Worm (Caenorhabditis elegans): ENCODE measurements around the gene gtf-2A2.
A peak's percentile ranks its signal among the peaks of the same experiment; 100 is the strongest.

The gtf-2A2 gene

DNA sequence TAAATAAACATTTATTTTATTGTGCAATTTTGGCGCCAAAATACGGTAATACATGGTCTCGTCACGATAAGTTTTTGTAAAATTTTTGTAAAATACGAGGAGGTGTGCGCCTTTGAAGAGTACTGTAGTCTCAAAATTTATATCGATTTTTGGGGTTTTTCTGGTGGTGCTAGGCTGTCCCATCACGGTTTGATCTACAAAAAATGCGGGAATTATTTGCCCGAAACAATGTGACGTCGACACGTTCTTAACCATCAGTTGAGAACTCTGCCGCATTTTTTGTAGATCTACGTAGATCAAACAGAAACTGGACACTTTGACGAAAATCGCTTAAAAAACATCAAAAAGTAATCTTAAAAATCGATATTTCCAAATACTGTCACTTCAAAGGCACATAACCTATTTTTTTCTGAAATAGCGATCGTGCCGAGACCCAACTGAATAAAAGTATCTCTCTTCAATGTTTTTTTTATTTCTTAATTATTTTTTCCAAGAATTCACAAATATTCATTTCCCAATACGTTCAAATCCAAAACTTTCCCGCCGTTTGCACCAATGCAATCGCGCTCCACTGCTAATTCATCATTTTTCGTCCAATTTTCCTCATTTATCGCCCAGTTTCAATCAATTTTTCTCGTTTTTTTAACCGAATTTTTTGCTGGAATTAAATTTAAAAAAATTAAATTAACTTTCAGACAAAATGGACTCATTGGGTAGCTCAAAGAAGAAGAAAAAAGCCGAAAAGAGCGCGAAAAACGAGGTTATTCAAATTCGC lies 1.5 kb downstream of the gtf-2A2 start, which contains the start of gene pqn-80 (continued):
- peak; percentile 21 for TF ChIP-seq egl-13 (tag; optimal IDR thresholded peaks at IDR 0.05)
- TF ChIP-seq grh-1 (GFP tag; IDR thresholded peaks at IDR 0.05) = no peak
- no peak for TF ChIP-seq fkh-10 (GFP tag; optimal IDR thresholded peaks at IDR 0.05)
- peak; percentile 16 for TF ChIP-seq fkh-4 (tag; optimal IDR thresholded peaks at IDR 0.05; ENCODE audit: borderline replicate concordance)
- peak; percentile 56 for TF ChIP-seq swsn-7 (tag; optimal IDR thresholded peaks at IDR 0.05)
- TF ChIP-seq dpl-1 (GFP tag; optimal IDR thresholded peaks at IDR 0.05) = peak; percentile 93 to 96 (median 95)
- no peak for TF ChIP-seq sup-37 (GFP tag; optimal IDR thresholded peaks at IDR 0.05)
- peak; percentile 23 for TF ChIP-seq ztf-4 (tag; optimal IDR thresholded peaks at IDR 0.05)
- peak; percentile 80 for TF ChIP-seq nhr-71 (tag; optimal IDR thresholded peaks at IDR 0.05)
- peak; percentile 18 for TF ChIP-seq irx-1 (tag; optimal IDR thresholded peaks at IDR 0.05)
- TF ChIP-seq vab-15 (tag; optimal IDR thresholded peaks at IDR 0.05) = no peak
- TF ChIP-seq nhr-11 (tag; optimal IDR thresholded peaks at IDR 0.05) = no peak
- TF ChIP-seq mef-2 (tag; optimal IDR thresholded peaks at IDR 0.05) = no peak
- peak; percentile 8 for TF ChIP-seq jun-1 (tag; optimal IDR thresholded peaks at IDR 0.05)
- TF ChIP-seq unc-98 (GFP tag; IDR thresholded peaks at IDR 0.05) = no peak
- peak; percentile 64 for TF ChIP-seq nhr-20 (tag; optimal IDR thresholded peaks at IDR 0.05)
- no peak for TF ChIP-seq lir-3 (tag; optimal IDR thresholded peaks at IDR 0.05; ENCODE audit: poor library complexity)
- TF ChIP-seq lin-15B (tag; optimal IDR thresholded peaks at IDR 0.05) = peak; percentile 32
- peak; percentile 36 for TF ChIP-seq skn-1 (tag; optimal IDR thresholded peaks at IDR 0.05)
- peak; percentile 42 for TF ChIP-seq F16B12.6 (tag; optimal IDR thresholded peaks at IDR 0.05)
- peak; percentile 6 for TF ChIP-seq lin-13 (GFP tag; optimal IDR thresholded peaks at IDR 0.05)
- peak; percentile 69 to 85 for TF ChIP-seq lsy-2 (tag; optimal IDR thresholded peaks at IDR 0.05)
- TF ChIP-seq pax-3 (tag; optimal IDR thresholded peaks at IDR 0.05) = no peak
- TF ChIP-seq xbp-1 (tag; optimal IDR thresholded peaks at IDR 0.05) = peak; percentile 42
- TF ChIP-seq lin-39 (tag; optimal IDR thresholded peaks at IDR 0.05) = peak; percentile 48
- no peak for TF ChIP-seq lin-14 (GFP tag; optimal IDR thresholded peaks at IDR 0.05)
- TF ChIP-seq tlp-1 (tag; optimal IDR thresholded peaks at IDR 0.05) = no peak
- peak; percentile 75 for TF ChIP-seq nhr-47 (tag; optimal IDR thresholded peaks at IDR 0.05)
- peak; percentile 44 for TF ChIP-seq fkh-8 (tag; optimal IDR thresholded peaks at IDR 0.05)
- peak; percentile 62 for TF ChIP-seq tbx-2 (tag; optimal IDR thresholded peaks at IDR 0.05)
- TF ChIP-seq pqm-1 (tag; optimal IDR thresholded peaks at IDR 0.05) = no peak
- no peak for TF ChIP-seq C04F5.9 (tag; optimal IDR thresholded peaks at IDR 0.05)
- TF ChIP-seq hpl-2 (GFP tag; optimal IDR thresholded peaks at IDR 0.05) = no peak

DNA sequence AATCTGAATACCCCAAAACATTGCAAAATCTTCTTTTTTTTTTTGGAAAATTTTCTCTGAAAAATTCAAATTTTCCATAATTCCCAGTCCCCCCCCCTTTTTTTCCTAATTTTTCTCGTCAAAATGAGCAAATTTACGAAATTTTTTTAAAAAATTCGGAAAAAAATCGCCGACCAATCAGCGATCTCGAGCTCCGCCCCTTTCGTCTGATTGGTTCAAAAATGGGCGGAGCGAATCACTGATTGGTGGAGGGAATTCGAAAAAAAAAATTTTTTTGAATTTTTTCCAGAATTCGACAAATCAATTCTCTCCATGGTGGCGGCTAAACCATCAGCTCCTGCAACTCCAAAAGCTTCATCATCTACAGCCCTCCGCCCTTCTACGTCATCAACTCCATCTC lies 14.0 kb downstream of the gtf-2A2 start:
- TF ChIP-seq mep-1 (tag; optimal IDR thresholded peaks at IDR 0.05) (no peak), jun-1 (tag; optimal IDR thresholded peaks at IDR 0.05) (no peak), hlh-4 (tag; optimal IDR thresholded peaks at IDR 0.05) (no peak), hpl-2 (GFP tag; optimal IDR thresholded peaks at IDR 0.05) (no peak), ceh-8 (GFP tag; optimal IDR thresholded peaks at IDR 0.05) (no peak), nhr-84 (tag; optimal IDR thresholded peaks at IDR 0.05) (no peak), ets-5 (GFP tag; IDR thresholded peaks at IDR 0.05) (no peak), egl-27 (tag; optimal IDR thresholded peaks at IDR 0.05) (no peak), mab-9 (GFP tag; IDR thresholded peaks at IDR 0.05) (no peak), zag-1 (tag; optimal IDR thresholded peaks at IDR 0.05) (no peak), aha-1 (tag; optimal IDR thresholded peaks at IDR 0.05) (no peak), mdl-1 (tag; optimal IDR thresholded peaks at IDR 0.05) (no peak), ztf-4 (tag; optimal IDR thresholded peaks at IDR 0.05) (no peak), efl-1 (optimal IDR thresholded peaks at IDR 0.05) (no peak), efl-1 (GFP tag; optimal IDR thresholded peaks at IDR 0.05 in 1 of 2) (no peak), lin-15B (tag; optimal IDR thresholded peaks at IDR 0.05) (no peak), unc-130 (tag; optimal IDR thresholded peaks at IDR 0.05) (no peak)

Measured in whole organism, L1 larva.